Worm (Caenorhabditis elegans): Measurements from ENCODE around the gene marg-1.

DNA sequence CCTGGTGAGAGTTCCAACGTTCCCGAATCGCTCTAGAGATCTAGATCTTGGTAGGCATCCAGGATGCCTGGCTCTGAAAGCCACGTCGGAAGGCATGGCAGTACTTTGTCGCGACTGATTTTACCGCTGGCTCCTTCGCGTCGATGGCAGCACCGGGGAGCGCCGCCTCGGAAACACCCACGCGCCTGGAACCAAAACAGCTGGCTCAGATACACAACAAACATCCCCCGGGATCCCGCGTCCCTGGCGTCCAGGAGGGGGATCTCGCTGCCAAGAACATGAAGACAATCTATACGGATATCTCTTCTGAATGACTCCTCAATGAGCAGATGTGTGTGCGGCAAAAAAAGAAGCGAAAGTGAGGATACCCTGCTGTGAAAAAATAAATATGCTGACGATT is 47.6 kb downstream of the marg-1 start:
- TF ChIP-seq B0310.2 (tag; optimal IDR thresholded peaks at IDR 0.05): no peak
- no peak for TF ChIP-seq ceh-13 (GFP tag; optimal IDR thresholded peaks at IDR 0.05)
- TF ChIP-seq tra-4 (tag; optimal IDR thresholded peaks at IDR 0.05): no peak
- TF ChIP-seq ama-1 (optimal IDR thresholded peaks at IDR 0.05): no peak
- no peak for TF ChIP-seq hnd-1 (tag; optimal IDR thresholded peaks at IDR 0.05)
- no peak for TF ChIP-seq hmbx-1 (tag; optimal IDR thresholded peaks at IDR 0.05)

Measured in whole organism, early embryonic.